Worm (Caenorhabditis elegans) whole organism, L4 larva: ENCODE measurements around the gene crld-1.

ENCODE experiments used
- D1046.2 ChIP-seq: fragments of 200-800 bp; sonication (Bioruptor generic); IDR thresholded peaks from 2 replicates; pipeline ENCODE4 v1.3.6; 2022; ENCODE audit warnings: missing genetic modification characterization, missing compliant biosample characterization
- F26F4.8 ChIP-seq: fragments of 200-800 bp; sonication (Bioruptor generic); conservative IDR thresholded peaks from 2 replicates; pipeline ENCODE4 v1.3.6; 2022; ENCODE audit warnings: missing genetic modification characterization, missing compliant biosample characterization
- F37D6.2 ChIP-seq: sonication (generic microtip); optimal IDR thresholded peaks from 2 replicates; lab custom pipeline; 2016; ENCODE audit warnings: mild to moderate bottlenecking, missing genetic modification characterization, missing compliant biosample characterization
- R02D3.7 ChIP-seq: fragments of 150-350 bp; sonication (generic microtip); optimal IDR thresholded peaks from 3 replicates; lab custom pipeline; 2014; ENCODE audit warnings: missing biosample characterization, missing genetic modification characterization
- T20F7.1 ChIP-seq: fragments of 200-800 bp; sonication (Bioruptor generic); optimal IDR thresholded peaks from 2 replicates; lab custom pipeline; 2018; ENCODE audit warnings: mild to moderate bottlenecking, missing genetic modification characterization, missing compliant biosample characterization
- T26A8.4 ChIP-seq: fragments of 200-800 bp; sonication (Bioruptor generic); IDR thresholded peaks from 2 replicates; pipeline ENCODE4 v1.3.6; 2022; ENCODE audit warnings: missing genetic modification characterization, missing compliant biosample characterization
- ZK546.5 ChIP-seq, 2 experiments: sonication (generic microtip); optimal IDR thresholded peaks; 2 replicates each; lab custom pipeline; 2017; ENCODE audit warnings: missing biosample characterization in 2 of 2, missing genetic modification characterization in 2 of 2
- aly-2 ChIP-seq: sonication (generic microtip); optimal IDR thresholded peaks from 2 replicates; lab custom pipeline; 2018; ENCODE audit warnings: missing biosample characterization, missing genetic modification characterization
- ceh-62 ChIP-seq: sonication (generic microtip); optimal IDR thresholded peaks from 2 replicates; lab custom pipeline; 2017; ENCODE audit warnings: missing biosample characterization, missing genetic modification characterization
- cey-2 ChIP-seq: sonication (generic microtip); optimal IDR thresholded peaks from 3 replicates; lab custom pipeline; 2017; ENCODE audit warnings: missing genetic modification characterization, mild to moderate bottlenecking, missing compliant biosample characterization, antibody characterized with exemption, borderline replicate concordance; ENCODE audit not compliant: insufficient read depth
- daf-16 ChIP-seq, 3 experiments: sonication (generic microtip); optimal IDR thresholded peaks; 2 replicates each; lab custom pipeline; 2016 to 2017; ENCODE audit warnings: missing genetic modification characterization in 3 of 3, missing genetic modification reagents in 3 of 3, mild to moderate bottlenecking in 2 of 3, missing compliant biosample characterization in 2 of 3, missing biosample characterization in 1 of 3, moderate library complexity in 1 of 3
- dmd-6 ChIP-seq: fragments of 200-800 bp; sonication (Bioruptor generic); IDR thresholded peaks from 2 replicates; pipeline ENCODE4 v1.3.6; 2022; ENCODE audit warnings: missing genetic modification reagents, missing genetic modification characterization, missing compliant biosample characterization
- dmd-8 ChIP-seq: fragments of 200-800 bp; sonication (Bioruptor generic); IDR thresholded peaks from 2 replicates; pipeline ENCODE4 v1.3.6; 2022; ENCODE audit warnings: missing genetic modification characterization, missing compliant biosample characterization
- dmd-9 ChIP-seq: fragments of 200-800 bp; sonication (Bioruptor generic); IDR thresholded peaks from 2 replicates; pipeline ENCODE4 v1.3.6; 2022; ENCODE audit warnings: missing genetic modification reagents, missing genetic modification characterization, missing compliant biosample characterization
- egl-27 ChIP-seq: sonication (generic microtip); optimal IDR thresholded peaks from 3 replicates; lab custom pipeline; 2017; ENCODE audit warnings: missing biosample characterization, missing genetic modification reagents, missing genetic modification characterization
- fos-1 ChIP-seq: fragments of 150-350 bp; optimal IDR thresholded peaks from 2 replicates; lab custom pipeline; 2014; ENCODE audit warnings: missing biosample characterization, missing genetic modification characterization
- hlh-11 ChIP-seq: fragments of 200-800 bp; sonication (Bioruptor generic); optimal IDR thresholded peaks from 2 replicates; lab custom pipeline; 2018; ENCODE audit warnings: mild to moderate bottlenecking, missing genetic modification characterization, missing compliant biosample characterization
- hlh-30 ChIP-seq: sonication (generic microtip); optimal IDR thresholded peaks from 2 replicates; lab custom pipeline; 2017; ENCODE audit warnings: antibody characterized with exemption, mild to moderate bottlenecking, missing genetic modification characterization, missing compliant biosample characterization; ENCODE audit not compliant: insufficient read depth
- lin-29 ChIP-seq: fragments of 200-800 bp; sonication (Bioruptor generic); IDR thresholded peaks from 2 replicates; pipeline ENCODE4 v1.3.6; 2022; ENCODE audit warnings: missing genetic modification reagents, missing genetic modification characterization, missing compliant biosample characterization
- madf-9 ChIP-seq: fragments of 200-800 bp; sonication (Bioruptor generic); conservative IDR thresholded peaks from 2 replicates; pipeline ENCODE4 v1.3.6; 2022; ENCODE audit warnings: missing genetic modification reagents, missing genetic modification characterization, missing compliant biosample characterization
- mdl-1 ChIP-seq, 2 experiments: fragments of 150-350 bp in 1 of 2; sonication (generic microtip) in 1 of 2; optimal IDR thresholded peaks; 2 replicates each; lab custom pipeline; 2014 to 2017; ENCODE audit warnings: missing biosample characterization in 2 of 2, missing genetic modification characterization in 2 of 2
- mdt-29 ChIP-seq: fragments of 200-800 bp; sonication (Bioruptor generic); IDR thresholded peaks from 2 replicates; pipeline ENCODE4 v1.3.6; 2022; ENCODE audit warnings: missing genetic modification reagents, missing genetic modification characterization, missing compliant biosample characterization
- mep-1 ChIP-seq: fragments of 150-350 bp; sonication (generic microtip); optimal IDR thresholded peaks from 3 replicates; lab custom pipeline; 2014; ENCODE audit warnings: missing biosample characterization, missing genetic modification characterization
- mxl-3 ChIP-seq: fragments of 200-800 bp; sonication (Bioruptor generic); optimal IDR thresholded peaks from 2 replicates; lab custom pipeline; 2018; ENCODE audit warnings: mild to moderate bottlenecking, missing genetic modification characterization, missing compliant biosample characterization
- nhr-28 ChIP-seq: fragments of 150-350 bp; optimal IDR thresholded peaks from 2 replicates; lab custom pipeline; 2014; ENCODE audit warnings: missing biosample characterization, missing genetic modification characterization
- nhr-41 ChIP-seq: fragments of 200-800 bp; sonication (Bioruptor generic); IDR thresholded peaks from 2 replicates; pipeline ENCODE4 v1.3.6; 2022; ENCODE audit warnings: missing genetic modification reagents, missing genetic modification characterization, missing compliant biosample characterization
- rbr-2 ChIP-seq: sonication (generic microtip); optimal IDR thresholded peaks from 2 replicates; lab custom pipeline; 2016; ENCODE audit warnings: missing genotype, missing genetic modification characterization, missing compliant biosample characterization
- snpc-1.2 ChIP-seq: fragments of 200-800 bp; sonication (Bioruptor generic); IDR thresholded peaks from 2 replicates; pipeline ENCODE4 v1.3.6; 2022; ENCODE audit warnings: missing genetic modification reagents, missing genetic modification characterization, missing compliant biosample characterization
- spr-1 ChIP-seq: sonication (generic microtip); optimal IDR thresholded peaks from 2 replicates; lab custom pipeline; 2016; ENCODE audit warnings: mild to moderate bottlenecking, missing genetic modification characterization, missing compliant biosample characterization
- tag-97 ChIP-seq: fragments of 200-800 bp; sonication (Bioruptor generic); IDR thresholded peaks from 2 replicates; pipeline ENCODE4 v1.3.6; 2022; ENCODE audit warnings: missing genetic modification characterization, missing compliant biosample characterization
- tra-1 ChIP-seq: fragments of 200-800 bp; sonication (Bioruptor generic); IDR thresholded peaks from 2 replicates; pipeline ENCODE4 v1.3.6; 2022; ENCODE audit warnings: missing genetic modification reagents, missing genetic modification characterization, missing compliant biosample characterization
- unc-130 ChIP-seq: sonication (generic microtip); optimal IDR thresholded peaks from 2 replicates; lab custom pipeline; 2016; ENCODE audit warnings: missing genetic modification reagents, missing genetic modification characterization, missing compliant biosample characterization
- unc-62 ChIP-seq, 3 experiments: fragments of 150-350 bp in 1 of 3; sonication (generic microtip); optimal IDR thresholded peaks in 2 of 3; peaks in 1 of 3; 1 replicate in 1 of 3; 2 replicates in 2 of 3; lab custom pipeline; 2014 to 2017; ENCODE audit warnings: missing biosample characterization in 3 of 3, missing genetic modification characterization in 3 of 3, missing genetic modification reagents in 3 of 3, missing genotype in 1 of 3
- vab-7 ChIP-seq: fragments of 200-800 bp; sonication (Bioruptor generic); IDR thresholded peaks from 2 replicates; pipeline ENCODE4 v1.3.6; 2022; ENCODE audit warnings: missing genetic modification reagents, missing genetic modification characterization, missing compliant biosample characterization
- zfp-2 ChIP-seq: sonication (generic microtip); optimal IDR thresholded peaks from 2 replicates; lab custom pipeline; 2016; ENCODE audit warnings: mild to moderate bottlenecking, missing genetic modification characterization, missing compliant biosample characterization
- zfp-3 ChIP-seq: fragments of 200-800 bp; sonication (Bioruptor generic); conservative IDR thresholded peaks from 2 replicates; pipeline ENCODE4 v1.3.6; 2022; ENCODE audit warnings: missing genetic modification reagents, missing genetic modification characterization, missing compliant biosample characterization
- zip-2 ChIP-seq: fragments of 150-350 bp; optimal IDR thresholded peaks from 2 replicates; lab custom pipeline; 2014; ENCODE audit warnings: missing biosample characterization, missing genetic modification characterization
- ztf-11 ChIP-seq: fragments of 150-350 bp; optimal IDR thresholded peaks from 2 replicates; lab custom pipeline; 2014; ENCODE audit warnings: missing biosample characterization, missing genetic modification characterization

Gene crld-1

DNA sequence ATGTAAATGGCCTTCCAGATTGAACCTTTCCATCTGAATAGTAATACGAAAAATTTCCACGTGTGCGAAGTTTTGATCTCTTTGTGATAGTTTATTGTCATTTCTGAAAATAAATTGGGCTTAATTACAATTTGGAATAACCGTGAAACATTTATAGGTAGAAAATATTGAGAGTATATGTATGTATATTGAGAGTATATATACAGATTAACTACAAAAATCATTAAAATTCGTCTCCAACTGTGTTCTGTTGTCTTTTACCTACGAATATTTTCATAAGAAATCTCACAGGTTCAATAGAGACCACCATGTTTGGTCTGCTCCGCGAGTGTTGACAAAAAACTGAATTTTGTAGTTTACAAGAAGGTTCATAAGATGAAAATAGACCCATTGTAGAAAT, 41.3 kb downstream of the crld-1 start, which contains the start of gene best-2:
Gene best-2, minus strand, starts transcription at position 101 of the 400 bp plus-strand sequence.
- TF ChIP-seq mdl-1 (tag; optimal IDR thresholded peaks at IDR 0.05; lab: Kevin White, UChicago): no peak
- no peak for TF ChIP-seq rbr-2 (tag; lab: Kevin White, UChicago)
- no peak for TF ChIP-seq zip-2 (tag; lab: Kevin White, UChicago)
- TF ChIP-seq hlh-11 (tag; lab: Kevin White, UChicago): no peak
- no peak for TF ChIP-seq mep-1
- TF ChIP-seq tag-97 (GFP tag; lab: Robert Waterston, UW): no peak
- no peak for TF ChIP-seq ztf-11 (tag; lab: Kevin White, UChicago)
- no peak for TF ChIP-seq snpc-1.2 (GFP tag; lab: Robert Waterston, UW)
- no peak for TF ChIP-seq T26A8.4
- no peak for TF ChIP-seq D1046.2 (GFP tag; lab: Robert Waterston, UW)
- TF ChIP-seq zfp-3 (GFP tag; lab: Robert Waterston, UW): no peak
- TF ChIP-seq fos-1: no peak
- no peak for TF ChIP-seq cey-2 (tag; lab: Kevin White, UChicago)

DNA sequence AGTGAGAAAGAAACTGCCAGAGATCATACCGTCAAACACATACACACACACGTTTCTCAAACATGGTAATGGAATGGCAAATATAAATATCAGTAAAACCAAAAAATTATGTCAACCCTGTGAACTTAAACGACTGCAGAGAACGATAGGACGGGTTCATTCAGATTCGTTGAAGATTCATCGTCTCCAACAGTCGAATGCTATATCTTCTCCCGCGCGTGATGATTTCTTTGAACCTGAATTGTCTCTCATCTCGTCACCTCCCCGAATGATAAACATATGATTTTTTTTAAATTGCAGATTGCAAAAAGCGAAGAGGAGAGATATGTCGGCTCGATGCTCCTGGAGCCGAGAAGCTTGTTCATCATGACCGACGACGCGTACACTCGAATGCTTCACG, 43.4 kb downstream of the crld-1 start:
- TF ChIP-seq zfp-2 (tag; lab: Kevin White, UChicago) (no peak), hlh-11 (tag; lab: Kevin White, UChicago) (peak; percentile 9), mdl-1 (tag; optimal IDR thresholded peaks at IDR 0.05; lab: Kevin White, UChicago) (peak in 1 of 2 experiments; percentile 30), nhr-28 (tag; lab: Kevin White, UChicago) (peak; percentile 56), vab-7 (GFP tag; lab: Robert Waterston, UW) (no peak), hlh-30 (tag; lab: Kevin White, UChicago) (peak; percentile 9), daf-16 (GFP tag; optimal IDR thresholded peaks at IDR 0.05; lab: Kevin White, UChicago) (no peak), daf-16 (tag; optimal IDR thresholded peaks at IDR 0.05; lab: Kevin White, UChicago) (no peak)

DNA sequence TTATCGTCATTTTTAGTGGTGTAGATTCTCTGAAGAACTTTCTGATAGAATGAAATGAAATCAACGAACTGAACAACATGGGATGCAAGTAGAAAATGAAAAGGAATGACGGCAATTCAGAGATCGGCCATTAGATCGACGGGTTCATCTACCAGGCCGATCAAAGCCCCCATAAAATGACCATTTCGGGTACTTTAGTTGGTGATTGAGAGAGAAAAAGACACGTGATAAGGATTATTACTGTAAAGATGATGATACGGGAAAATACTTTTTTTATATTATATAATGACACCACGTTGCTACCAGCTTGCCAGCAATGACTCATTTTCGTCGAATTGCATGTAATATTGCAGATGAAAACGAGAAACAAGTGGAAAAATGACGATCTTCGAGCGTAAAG, 44.5 kb downstream of the crld-1 start, which contains the start of gene best-1:
Gene best-1, minus strand, starts transcription at position 29 of the 400 bp plus-strand sequence.
- TF ChIP-seq mxl-3 (GFP tag; lab: Kevin White, UChicago): peak; percentile 32
- no peak for TF ChIP-seq aly-2
- TF ChIP-seq nhr-28 (tag; lab: Kevin White, UChicago): peak; percentile 52
- TF ChIP-seq lin-29 (GFP tag; lab: Robert Waterston, UW): no peak
- TF ChIP-seq tag-97 (GFP tag; lab: Robert Waterston, UW): no peak
- TF ChIP-seq nhr-41: no peak
- TF ChIP-seq mdl-1 (tag; optimal IDR thresholded peaks at IDR 0.05; lab: Kevin White, UChicago): peak in 1 of 2 experiments; percentile 67
- no peak for TF ChIP-seq R02D3.7 (tag; lab: Kevin White, UChicago)
- peak; percentile 5 for TF ChIP-seq hlh-30 (tag; lab: Kevin White, UChicago)
- peak; percentile 32 for TF ChIP-seq hlh-11 (tag; lab: Kevin White, UChicago)
- 0 out of 2 replicates have a peak, but pooled peaks have one; percentile 17 for TF ChIP-seq dmd-6
- no peak for TF ChIP-seq F37D6.2
- TF ChIP-seq, all 104 proteins: peak for 6

DNA sequence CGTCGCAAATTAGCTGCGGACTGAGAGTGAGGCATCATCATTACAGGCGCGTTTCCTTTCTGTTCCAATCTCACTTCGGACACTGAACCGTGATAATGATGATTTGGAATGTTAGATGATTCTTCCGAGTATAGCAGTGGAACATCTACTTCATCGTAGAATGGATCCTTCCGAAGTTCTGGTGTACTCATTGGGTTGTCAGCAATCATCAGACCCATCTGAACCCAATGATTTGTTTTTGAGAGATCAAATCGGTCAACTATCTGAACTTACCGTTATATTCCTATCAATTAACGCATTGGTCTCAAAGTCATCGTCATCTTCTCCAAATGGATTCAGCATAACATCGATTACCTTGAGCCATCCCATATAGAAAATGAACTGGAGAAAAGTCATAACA, 45.8 kb downstream of the crld-1 start:
- TF ChIP-seq unc-62 (GFP tag; optimal IDR thresholded peaks at IDR 0.05 in 1 of 2; lab: Kevin White, UChicago) (peak in 1 of 2 experiments; percentile 94), unc-62 (tag; optimal IDR thresholded peaks at IDR 0.05; lab: Kevin White, UChicago) (no peak), tag-97 (GFP tag; lab: Robert Waterston, UW) (no peak)

DNA sequence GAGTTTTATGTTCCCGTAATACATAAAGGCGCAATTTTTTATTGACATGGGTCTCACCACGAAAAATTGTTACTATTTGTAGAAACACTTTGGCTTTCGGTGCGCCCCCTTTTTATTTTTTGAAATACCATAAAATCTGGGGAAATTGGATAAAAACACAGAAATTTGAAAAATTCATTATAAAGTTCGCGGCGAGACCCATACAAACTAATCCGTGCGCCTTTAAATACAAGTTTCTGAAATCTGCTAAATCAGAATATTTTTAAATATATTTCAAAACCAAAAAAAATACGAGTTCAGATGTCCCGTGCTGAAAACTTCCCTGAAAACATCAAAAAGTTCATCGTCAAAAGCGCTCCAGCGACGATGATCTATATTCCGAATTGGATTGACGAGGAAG, 46.9 kb downstream of the crld-1 start, which contains the start of gene B0564.2:
Gene B0564.2, plus strand, starts transcription at position 301 of the 400 bp plus-strand sequence.
- TF ChIP-seq F26F4.8: no peak
- TF ChIP-seq, all 104 proteins: peak for 0

DNA sequence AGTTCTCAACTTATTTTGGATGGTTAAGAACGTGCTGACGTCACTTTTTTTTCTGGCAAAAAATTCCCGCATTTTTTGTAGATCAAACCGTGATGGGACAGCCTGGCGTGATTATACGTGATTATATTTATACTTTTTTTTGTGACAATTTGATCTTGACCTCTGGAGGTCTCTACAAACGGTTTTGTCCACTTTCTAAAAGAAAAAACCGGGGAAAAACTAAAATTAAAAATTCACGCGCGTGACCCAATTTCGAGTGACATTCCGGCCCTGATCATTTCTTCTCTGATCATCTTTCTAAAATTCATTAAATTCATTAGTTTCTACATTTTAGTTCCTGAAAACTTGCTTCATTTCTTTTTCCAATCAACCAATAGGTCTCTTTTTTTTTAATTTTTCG, 49.3 kb downstream of the crld-1 start, which contains the start of gene rde-11:
Gene rde-11, plus strand, starts transcription at position 301 of the 400 bp plus-strand sequence.
- TF ChIP-seq tra-1 (no peak), zfp-3 (GFP tag; lab: Robert Waterston, UW) (no peak), D1046.2 (GFP tag; lab: Robert Waterston, UW) (no peak), egl-27 (tag; lab: Kevin White, UChicago) (no peak), madf-9 (GFP tag; lab: Robert Waterston, UW) (no peak), ceh-62 (tag; lab: Kevin White, UChicago) (no peak), T20F7.1 (GFP tag; lab: Kevin White, UChicago) (no peak), ZK546.5 (tag; optimal IDR thresholded peaks at IDR 0.05; lab: Kevin White, UChicago) (no peak), dmd-8 (GFP tag; lab: Robert Waterston, UW) (no peak), dmd-9 (GFP tag; lab: Robert Waterston, UW) (no peak), unc-130 (GFP tag; lab: Kevin White, UChicago) (no peak), spr-1 (tag; lab: Kevin White, UChicago) (no peak), mdt-29 (GFP tag; lab: Robert Waterston, UW) (no peak)
